Fruit fly (Drosophila melanogaster): ENCODE measurements around the gene CG42342.

DNA sequence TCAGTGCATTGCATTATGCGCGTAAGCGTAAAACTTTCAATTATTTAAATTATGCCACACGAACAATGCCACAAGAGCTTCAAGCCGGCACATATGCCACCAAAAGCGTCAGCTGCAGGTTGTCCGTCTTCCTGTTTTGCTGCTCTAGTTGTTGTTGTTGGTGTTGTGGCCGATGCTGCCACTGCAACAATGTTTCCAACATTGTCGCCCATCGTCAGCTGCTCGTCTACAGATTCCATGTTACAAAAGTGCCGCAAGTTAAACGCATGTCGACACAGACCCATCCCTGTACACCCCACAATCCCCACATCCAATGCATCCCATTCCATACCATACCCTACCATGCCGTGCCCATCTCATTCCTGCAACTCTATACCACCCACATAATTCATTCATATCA, 38.7 kb downstream of the CG42342 start:
- no peak for TF ChIP-seq Hnf4 (GFP tag; optimal IDR thresholded peaks at IDR 0.05)
- no peak for TF ChIP-seq Hr78 (GFP tag; optimal IDR thresholded peaks at IDR 0.05)
- no peak for TF ChIP-seq dmrt93B (GFP tag; optimal IDR thresholded peaks at IDR 0.05)
- TF ChIP-seq ey (GFP tag; optimal IDR thresholded peaks at IDR 0.05): no peak
- no peak for TF ChIP-seq Myc (optimal IDR thresholded peaks at IDR 0.05)
- TF ChIP-seq lola (GFP tag; optimal IDR thresholded peaks at IDR 0.05): no peak
- TF ChIP-seq sv (GFP tag; optimal IDR thresholded peaks at IDR 0.05): no peak
- TF ChIP-seq CG9705 (GFP tag; optimal IDR thresholded peaks at IDR 0.05): no peak
- no peak for TF ChIP-seq dsf (GFP tag; optimal IDR thresholded peaks at IDR 0.05; ENCODE audit: borderline replicate concordance)
- TF ChIP-seq Dfd (GFP tag; optimal IDR thresholded peaks at IDR 0.05): no peak
- TF ChIP-seq Abd-B (GFP tag; optimal IDR thresholded peaks at IDR 0.05): no peak

Measured in whole organism, wandering third instar larva.